Worm (Caenorhabditis elegans): Measurements from ENCODE around the gene H40L08.8.

- TF ChIP-seq unc-62 (GFP tag; optimal IDR thresholded peaks at IDR 0.05) (no peak), mdl-1 (tag; optimal IDR thresholded peaks at IDR 0.05) (no peak), R02D3.7 (tag; optimal IDR thresholded peaks at IDR 0.05) (no peak), nhr-11 (tag; optimal IDR thresholded peaks at IDR 0.05) (no peak), sem-4 (tag; optimal IDR thresholded peaks at IDR 0.05) (no peak)
Measured at ce11 chrX:15094973-15095372, 17.5 kb upstream of the H40L08.8 start, which contains the start of gene F09B12.7.
